Fruit fly (Drosophila melanogaster) whole organism, embryonic: ENCODE measurements around the gene CG7512.
A peak's percentile ranks its signal among the peaks of the same experiment; 100 is the strongest.

Experiments
- Awh ChIP-seq: fragments of 200-800 bp; sonication (Bioruptor generic); IDR thresholded peaks from 2 replicates; pipeline ENCODE4, ENCODE4 v1.3.6; 2022; ENCODE audit warnings: missing biosample characterization, missing genetic modification characterization
- B-H2 ChIP-seq: fragments of 200-800 bp; sonication (Bioruptor generic); optimal IDR thresholded peaks from 2 replicates; lab custom pipeline; 2018; ENCODE audit warnings: missing biosample characterization, mild to moderate bottlenecking, missing genetic modification characterization
- CG1024 ChIP-seq: fragments of 200-800 bp; sonication (Bioruptor generic); IDR thresholded peaks from 2 replicates; pipeline ENCODE4 v1.3.6; 2022; ENCODE audit warnings: missing biosample characterization, missing genetic modification characterization
- CG10979 ChIP-seq: fragments of 200-800 bp; sonication (Bioruptor generic); optimal IDR thresholded peaks from 2 replicates; lab custom pipeline; 2018; ENCODE audit warnings: missing biosample characterization, mild to moderate bottlenecking, missing genetic modification characterization, moderate library complexity
- CG11504 ChIP-seq: fragments of 200-800 bp; sonication (Bioruptor generic); optimal IDR thresholded peaks from 3 replicates; lab custom pipeline; 2019; ENCODE audit warnings: missing biosample characterization, mild to moderate bottlenecking, missing genetic modification characterization, moderate library complexity
- CG11560 ChIP-seq: fragments of 200-800 bp; sonication (Bioruptor generic); IDR thresholded peaks from 3 replicates; pipeline ENCODE4 v1.3.6; 2022; ENCODE audit warnings: missing biosample characterization, missing genetic modification characterization
- CG12942 ChIP-seq: fragments of 200-800 bp; sonication (Bioruptor generic); optimal IDR thresholded peaks from 3 replicates; lab custom pipeline; 2016; ENCODE audit warnings: missing biosample characterization, missing genetic modification characterization
- CG13624 ChIP-seq: fragments of 200-800 bp; sonication (Bioruptor generic); optimal IDR thresholded peaks from 2 replicates; lab custom pipeline; 2016; ENCODE audit warnings: missing biosample characterization, missing genetic modification characterization
- CG13775 ChIP-seq: fragments of 200-800 bp; sonication (Bioruptor generic); optimal IDR thresholded peaks from 3 replicates; lab custom pipeline; 2017; ENCODE audit warnings: missing biosample characterization, mild to moderate bottlenecking, missing genetic modification characterization
- CG14667 ChIP-seq: fragments of 200-800 bp; sonication (Bioruptor generic); IDR thresholded peaks from 2 replicates; pipeline ENCODE4 v1.3.6; 2022; ENCODE audit warnings: missing biosample characterization, missing genetic modification characterization
- CG14710 ChIP-seq: fragments of 200-800 bp; sonication (Bioruptor generic); optimal IDR thresholded peaks from 3 replicates; lab custom pipeline; 2019; ENCODE audit warnings: missing biosample characterization, mild to moderate bottlenecking, missing genetic modification characterization, moderate library complexity
- CG14860 ChIP-seq: fragments of 200-800 bp; sonication (Bioruptor generic); IDR thresholded peaks from 3 replicates; pipeline ENCODE4 v1.3.6; 2022; ENCODE audit warnings: missing biosample characterization, missing genetic modification characterization; ENCODE audit not compliant: partially characterized antibody
- CG15011 ChIP-seq: fragments of 200-800 bp; sonication (Bioruptor generic); optimal IDR thresholded peaks from 3 replicates; lab custom pipeline; 2018; ENCODE audit warnings: missing biosample characterization, mild to moderate bottlenecking, missing genetic modification characterization
- CG15479 ChIP-seq: fragments of 200-800 bp; sonication (Bioruptor generic); optimal IDR thresholded peaks from 3 replicates; lab custom pipeline; 2019; ENCODE audit warnings: missing biosample characterization, mild to moderate bottlenecking, missing genetic modification characterization, moderate library complexity
- CG17385 ChIP-seq: fragments of 200-800 bp; sonication (Bioruptor generic); optimal IDR thresholded peaks from 3 replicates; lab custom pipeline; 2018; ENCODE audit warnings: missing biosample characterization, mild to moderate bottlenecking, missing genetic modification characterization
- CG17568 ChIP-seq: fragments of 200-800 bp; sonication (Bioruptor generic); optimal IDR thresholded peaks from 2 replicates; lab custom pipeline; 2018; ENCODE audit warnings: missing biosample characterization, mild to moderate bottlenecking, missing genetic modification characterization, moderate library complexity
- CG17912 ChIP-seq: fragments of 200-800 bp; sonication (Bioruptor generic); optimal IDR thresholded peaks from 2 replicates; lab custom pipeline; 2018; ENCODE audit warnings: missing biosample characterization, mild to moderate bottlenecking, missing genetic modification characterization
- CG18476 ChIP-seq: fragments of 200-800 bp; sonication (Bioruptor generic); optimal IDR thresholded peaks from 2 replicates; lab custom pipeline; 2016; ENCODE audit warnings: missing biosample characterization, mild to moderate bottlenecking, missing genetic modification characterization
- CG18619 ChIP-seq: fragments of 200-800 bp; sonication (Bioruptor generic); optimal IDR thresholded peaks from 3 replicates; lab custom pipeline; 2017; ENCODE audit warnings: missing biosample characterization, mild to moderate bottlenecking, missing genetic modification characterization
- CG2678 ChIP-seq: fragments of 200-800 bp; sonication (Bioruptor generic); optimal IDR thresholded peaks from 3 replicates; lab custom pipeline; 2019; ENCODE audit warnings: missing biosample characterization, mild to moderate bottlenecking, missing genetic modification characterization, moderate library complexity
- CG31224 ChIP-seq: fragments of 200-800 bp; sonication (Bioruptor generic); IDR thresholded peaks from 2 replicates; pipeline ENCODE4 v1.3.6; 2022; ENCODE audit warnings: missing biosample characterization, missing genetic modification characterization
- CG32532 ChIP-seq: fragments of 200-800 bp; sonication (Bioruptor generic); IDR thresholded peaks from 2 replicates; pipeline ENCODE4 v1.3.6; 2022; ENCODE audit warnings: missing biosample characterization, missing genetic modification characterization
- CG7839 ChIP-seq: fragments of 200-800 bp; sonication (Bioruptor generic); optimal IDR thresholded peaks from 3 replicates; lab custom pipeline; 2018; ENCODE audit warnings: missing biosample characterization, mild to moderate bottlenecking, missing genetic modification characterization, moderate library complexity
- CG7928 ChIP-seq: fragments of 200-800 bp; sonication (Bioruptor generic); optimal IDR thresholded peaks from 2 replicates; lab custom pipeline; 2017; ENCODE audit warnings: missing biosample characterization, mild to moderate bottlenecking, missing genetic modification characterization
- CG7987 ChIP-seq: fragments of 200-800 bp; sonication (Bioruptor generic); optimal IDR thresholded peaks from 2 replicates; lab custom pipeline; 2018; ENCODE audit warnings: missing biosample characterization, mild to moderate bottlenecking, missing genetic modification characterization, moderate library complexity
- CG8388 ChIP-seq: fragments of 200-800 bp; sonication (Bioruptor generic); optimal IDR thresholded peaks from 2 replicates; lab custom pipeline; 2019; ENCODE audit warnings: missing biosample characterization, mild to moderate bottlenecking, missing genetic modification characterization, moderate library complexity
- CG8924 ChIP-seq: fragments of 200-800 bp; optimal IDR thresholded peaks from 3 replicates; lab custom pipeline; 2019; ENCODE audit warnings: missing biosample characterization, mild to moderate bottlenecking, missing genetic modification characterization, moderate library complexity
- CG9817 ChIP-seq: fragments of 200-800 bp; sonication (Bioruptor generic); optimal IDR thresholded peaks from 2 replicates; lab custom pipeline; 2018; ENCODE audit warnings: missing biosample characterization, mild to moderate bottlenecking, missing genetic modification characterization, moderate library complexity
- CG9932 ChIP-seq: fragments of 200-800 bp; sonication (Bioruptor generic); IDR thresholded peaks from 2 replicates; pipeline ENCODE4 v1.3.6; 2022; ENCODE audit warnings: missing biosample characterization, missing genetic modification characterization
- GATAe ChIP-seq: fragments of 200-800 bp; sonication (Bioruptor generic); conservative IDR thresholded peaks from 2 replicates; pipeline ENCODE4 v1.3.6; 2022; ENCODE audit warnings: missing biosample characterization, missing genetic modification characterization
- HHEX ChIP-seq: fragments of 200-800 bp; sonication (Bioruptor generic); optimal IDR thresholded peaks from 3 replicates; lab custom pipeline; 2017; ENCODE audit warnings: missing biosample characterization, mild to moderate bottlenecking, missing genetic modification characterization, missing genetic modification reagents
- Hey ChIP-seq: fragments of 200-800 bp; sonication (Bioruptor generic); optimal IDR thresholded peaks from 3 replicates; lab custom pipeline; 2018; ENCODE audit warnings: missing biosample characterization, mild to moderate bottlenecking, missing genetic modification characterization
- Hr78 ChIP-seq, 2 experiments: fragments of 200-800 bp in 1 of 2; fragments of >200 bp in 1 of 2; sonication (Bioruptor generic) in 1 of 2; optimal IDR thresholded peaks; 2 replicates each; lab custom pipeline; 2017 to 2019; ENCODE audit warnings: missing biosample characterization in 2 of 2, missing genetic modification characterization in 2 of 2, mild to moderate bottlenecking in 1 of 2, moderate library complexity in 1 of 2
- Mad ChIP-seq: fragments of 200-800 bp; sonication (Bioruptor generic); optimal IDR thresholded peaks from 2 replicates; lab custom pipeline; 2016; ENCODE audit warnings: missing biosample characterization, missing genetic modification characterization
- Max ChIP-seq: fragments of 200-800 bp; sonication (Bioruptor generic); optimal IDR thresholded peaks from 2 replicates; lab custom pipeline; 2016; ENCODE audit warnings: missing biosample characterization, mild to moderate bottlenecking, missing genetic modification characterization
- Nf-YC ChIP-seq: fragments of 200-800 bp; optimal IDR thresholded peaks from 3 replicates; lab custom pipeline; 2019; ENCODE audit warnings: missing biosample characterization, mild to moderate bottlenecking, missing genetic modification characterization, moderate library complexity
- Ptx1 ChIP-seq: fragments of 200-800 bp; sonication (Bioruptor generic); IDR thresholded peaks from 2 replicates; pipeline ENCODE4 v1.3.6; 2022; ENCODE audit warnings: missing biosample characterization, missing genetic modification characterization
- Sox102F ChIP-seq: fragments of 200-800 bp; sonication (Bioruptor generic); optimal IDR thresholded peaks from 2 replicates; lab custom pipeline; 2018; ENCODE audit warnings: missing biosample characterization, mild to moderate bottlenecking, missing genetic modification characterization, moderate library complexity
- Ssrp ChIP-seq: fragments of 200-800 bp; sonication (Bioruptor generic); optimal IDR thresholded peaks from 2 replicates; lab custom pipeline; 2018; ENCODE audit warnings: missing biosample characterization, mild to moderate bottlenecking, missing genetic modification characterization, moderate library complexity
- en ChIP-seq: fragments of 200-800 bp; sonication (Bioruptor generic); optimal IDR thresholded peaks from 2 replicates; lab custom pipeline; 2016; ENCODE audit warnings: missing biosample characterization, missing genetic modification characterization
- lab ChIP-seq: fragments of 200-800 bp; sonication (Bioruptor generic); optimal IDR thresholded peaks from 3 replicates; lab custom pipeline; 2017; ENCODE audit warnings: missing biosample characterization, missing genetic modification characterization, mild to moderate bottlenecking, moderate library complexity, missing genetic modification reagents
- lmd ChIP-seq: fragments of 200-800 bp; sonication (Bioruptor generic); IDR thresholded peaks from 2 replicates; pipeline ENCODE4 v1.3.6; 2022; ENCODE audit warnings: missing biosample characterization, missing genetic modification characterization
- schlank ChIP-seq: fragments of 200-800 bp; sonication (Bioruptor generic); optimal IDR thresholded peaks from 2 replicates; lab custom pipeline; 2018; ENCODE audit warnings: missing biosample characterization, mild to moderate bottlenecking, missing genetic modification characterization
- slou ChIP-seq: fragments of 200-800 bp; sonication (Bioruptor generic); optimal IDR thresholded peaks from 3 replicates; lab custom pipeline; 2016; ENCODE audit warnings: missing biosample characterization, missing genetic modification characterization
- so ChIP-seq: fragments of 200-800 bp; sonication (Bioruptor generic); IDR thresholded peaks from 3 replicates; pipeline ENCODE4 v1.3.6; 2022; ENCODE audit warnings: missing biosample characterization, missing genetic modification characterization
- wek ChIP-seq: fragments of 200-800 bp; sonication (Bioruptor generic); optimal IDR thresholded peaks from 3 replicates; lab custom pipeline; 2018; ENCODE audit warnings: missing biosample characterization, mild to moderate bottlenecking, missing genetic modification characterization, moderate library complexity
- z ChIP-seq: fragments of 200-800 bp; sonication (Bioruptor generic); IDR thresholded peaks from 3 replicates; pipeline ENCODE4 v1.3.6; 2022; ENCODE audit warnings: missing biosample characterization, missing genetic modification characterization
- zen2 ChIP-seq: fragments of 200-800 bp; sonication (Bioruptor generic); IDR thresholded peaks from 3 replicates; pipeline ENCODE4 v1.3.6; 2022; ENCODE audit warnings: missing biosample characterization, missing genetic modification characterization; ENCODE audit not compliant: partially characterized antibody
- zf30C ChIP-seq: fragments of 200-800 bp; sonication (Bioruptor generic); optimal IDR thresholded peaks from 3 replicates; lab custom pipeline; 2018; ENCODE audit warnings: missing biosample characterization, mild to moderate bottlenecking, missing genetic modification characterization

The CG7512 gene

DNA sequence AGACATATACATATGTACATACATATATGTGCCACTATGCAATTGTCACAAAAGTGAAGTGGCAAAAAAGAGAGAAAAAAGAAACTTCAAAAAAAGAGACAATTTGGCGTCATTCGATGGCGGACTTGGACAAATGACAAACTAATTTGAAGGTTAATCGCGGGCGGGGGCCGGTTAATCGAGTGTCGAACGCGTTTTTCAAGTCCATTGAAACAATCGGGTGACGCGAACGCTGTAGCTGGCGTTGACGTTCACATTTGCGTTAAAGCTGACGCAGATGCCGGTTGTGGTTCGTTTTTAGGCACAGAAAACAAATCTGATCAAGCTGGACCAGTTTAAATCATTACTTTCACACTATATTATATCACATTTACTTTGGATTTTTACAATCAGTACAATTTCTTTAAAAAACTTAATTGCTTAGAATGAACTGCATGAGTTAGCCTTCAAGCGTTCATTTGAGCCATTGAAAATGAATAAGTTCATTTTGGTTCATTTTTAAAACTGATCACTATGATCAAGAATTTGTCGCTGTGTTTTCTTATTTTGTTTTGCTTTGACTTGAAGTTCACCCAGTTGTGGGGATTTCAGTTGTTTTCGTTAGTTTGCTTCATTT is 20.3 kb downstream of the CG7512 start (continued):
- TF ChIP-seq CG15011 (GFP tag; lab: Kevin White, UChicago) (peak; percentile 17), CG8924 (tag; lab: Kevin White, UChicago) (peak; percentile 63), CG7928 (GFP tag; lab: Kevin White, UChicago) (peak; percentile 26), CG8388 (GFP tag; lab: Kevin White, UChicago) (no peak), CG7987 (GFP tag; lab: Kevin White, UChicago) (no peak), CG14710 (tag; lab: Kevin White, UChicago) (no peak), Ptx1 (GFP tag; lab: Robert Waterston, UW) (peak; percentile 56; the same call in 1 of the 2 replicates), Max (peak; percentile 25), CG31224 (GFP tag; lab: Robert Waterston, UW) (0 out of 2 replicates have a peak, but pooled peaks have one; percentile 7), CG13624 (peak; percentile 57), CG2678 (tag; lab: Kevin White, UChicago) (peak; percentile 77), CG9817 (tag; lab: Kevin White, UChicago) (peak; percentile 34), CG18476 (peak; percentile 32), CG17385 (GFP tag; lab: Kevin White, UChicago) (peak; percentile 48), so (GFP tag; lab: Robert Waterston, UW) (0 out of 3 replicates have a peak, but pooled peaks have one; percentile 16), CG32532 (GFP tag; lab: Robert Waterston, UW) (peak; percentile 54; the same call in 1 of the 2 replicates), slou (GFP tag; lab: Kevin White, UChicago) (no peak), CG13775 (GFP tag; lab: Kevin White, UChicago) (peak; percentile 9), CG15479 (GFP tag; lab: Kevin White, UChicago) (no peak), Hr78 (GFP tag; optimal IDR thresholded peaks at IDR 0.05; lab: Kevin White, UChicago) (no peak), CG18619 (peak; percentile 18), zen2 (GFP tag; lab: Robert Waterston, UW) (no peak), GATAe (GFP tag; lab: Robert Waterston, UW) (no peak), CG12942 (GFP tag; lab: Kevin White, UChicago) (no peak), CG17912 (GFP tag; lab: Kevin White, UChicago) (no peak), lab (GFP tag; lab: Kevin White, UChicago) (peak; percentile 56), CG10979 (tag; lab: Kevin White, UChicago) (peak; percentile 5), Mad (GFP tag; lab: Kevin White, UChicago) (no peak), CG11560 (tag; lab: Robert Waterston, UW) (no peak), CG14860 (GFP tag; lab: Robert Waterston, UW) (no peak), Nf-YC (tag; lab: Kevin White, UChicago) (peak; percentile 58), lmd (GFP tag; lab: Robert Waterston, UW) (peak; percentile 56; the same call in 1 of the 2 replicates), Sox102F (GFP tag; lab: Kevin White, UChicago) (peak; percentile 48), schlank (tag; lab: Kevin White, UChicago) (peak; percentile 23), zf30C (GFP tag; lab: Kevin White, UChicago) (peak; percentile 18), B-H2 (GFP tag; lab: Kevin White, UChicago) (peak; percentile 6), Hey (no peak), CG14667 (GFP tag; lab: Robert Waterston, UW) (no peak), CG9932 (GFP tag; lab: Robert Waterston, UW) (peak; percentile 63), CG7839 (tag; lab: Kevin White, UChicago) (peak; percentile 58), CG1024 (GFP tag; lab: Robert Waterston, UW) (no peak), wek (GFP tag; lab: Kevin White, UChicago) (no peak), HHEX (GFP tag; lab: Kevin White, UChicago) (peak; percentile 19), CG17568 (GFP tag; lab: Kevin White, UChicago) (peak; percentile 25), en (GFP tag; lab: Kevin White, UChicago) (peak; percentile 29), z (no peak), Ssrp (tag; lab: Kevin White, UChicago) (peak; percentile 36), CG11504 (tag; lab: Kevin White, UChicago) (peak; percentile 60), Awh (0 out of 2 replicates have a peak, but pooled peaks have one; percentile 13)
